Fruit fly (Drosophila melanogaster) whole organism, embryonic: ENCODE results near the gene Blm.

Experiments used
- ATbp ChIP-seq: fragments of 200-800 bp; sonication (Bioruptor generic); optimal IDR thresholded peaks from 2 replicates; lab custom pipeline; 2017; ENCODE audit warnings: missing biosample characterization, mild to moderate bottlenecking, missing genetic modification characterization, missing genetic modification reagents
- Atf6 ChIP-seq: fragments of 200-800 bp; sonication (Bioruptor generic); IDR thresholded peaks from 2 replicates; pipeline ENCODE4 v1.3.6; 2022; ENCODE audit warnings: missing biosample characterization, missing genetic modification characterization
- BEAF-32 ChIP-seq: fragments of 200-800 bp; sonication (Bioruptor generic); optimal IDR thresholded peaks from 3 replicates; lab custom pipeline; 2017; ENCODE audit warnings: missing biosample characterization, missing genetic modification characterization, mild to moderate bottlenecking, moderate library complexity, missing genetic modification reagents
- BtbVII ChIP-seq: fragments of 200-800 bp; sonication (Bioruptor generic); optimal IDR thresholded peaks from 3 replicates; lab custom pipeline; 2017; ENCODE audit warnings: missing biosample characterization, mild to moderate bottlenecking, missing genetic modification characterization
- CG10321 ChIP-seq: fragments of 200-800 bp; sonication (Bioruptor generic); IDR thresholded peaks from 2 replicates; pipeline ENCODE4 v1.3.6; 2022; ENCODE audit warnings: missing biosample characterization, missing genetic modification characterization
- CG11093 ChIP-seq: fragments of 200-800 bp; sonication (Bioruptor generic); IDR thresholded peaks from 3 replicates; pipeline ENCODE4 v1.3.6; 2022; ENCODE audit warnings: missing biosample characterization, missing genetic modification characterization
- CG11504 ChIP-seq: fragments of 200-800 bp; sonication (Bioruptor generic); optimal IDR thresholded peaks from 3 replicates; lab custom pipeline; 2019; ENCODE audit warnings: missing biosample characterization, mild to moderate bottlenecking, missing genetic modification characterization, moderate library complexity
- CG14050 ChIP-seq: fragments of 200-800 bp; sonication (Bioruptor generic); IDR thresholded peaks from 3 replicates; pipeline ENCODE4 v1.3.6; 2022; ENCODE audit warnings: missing biosample characterization, missing genetic modification characterization
- CG15011 ChIP-seq: fragments of 200-800 bp; sonication (Bioruptor generic); optimal IDR thresholded peaks from 3 replicates; lab custom pipeline; 2018; ENCODE audit warnings: missing biosample characterization, mild to moderate bottlenecking, missing genetic modification characterization
- CG16813 ChIP-seq: fragments of 200-800 bp; sonication (Bioruptor generic); IDR thresholded peaks from 3 replicates; pipeline ENCODE4 v1.3.6; 2022; ENCODE audit warnings: missing biosample characterization, missing genetic modification characterization; ENCODE audit not compliant: partially characterized antibody
- CG17829 ChIP-seq: fragments of 200-800 bp; optimal IDR thresholded peaks from 2 replicates; lab custom pipeline; 2019; ENCODE audit warnings: missing biosample characterization, mild to moderate bottlenecking, missing genetic modification characterization, moderate library complexity
- CG1832 ChIP-seq: fragments of 200-800 bp; sonication (Bioruptor generic); optimal IDR thresholded peaks from 2 replicates; lab custom pipeline; 2017; ENCODE audit warnings: missing biosample characterization, mild to moderate bottlenecking, missing genetic modification characterization, inconsistent platforms
- CG18764 ChIP-seq: fragments of 200-800 bp; sonication (Bioruptor generic); optimal IDR thresholded peaks from 3 replicates; lab custom pipeline; 2016; ENCODE audit warnings: missing biosample characterization, missing genetic modification characterization
- CG32767 ChIP-seq: fragments of 200-800 bp; sonication (Bioruptor generic); IDR thresholded peaks from 2 replicates; pipeline ENCODE4 v1.3.6; 2022; ENCODE audit warnings: missing biosample characterization, missing genetic modification characterization
- CG4854 ChIP-seq: fragments of 200-800 bp; sonication (Bioruptor generic); optimal IDR thresholded peaks from 2 replicates; lab custom pipeline; 2016; ENCODE audit warnings: missing biosample characterization, missing genetic modification characterization, inconsistent platforms
- CG6654 ChIP-seq: fragments of 200-800 bp; sonication (Bioruptor generic); optimal IDR thresholded peaks from 2 replicates; lab custom pipeline; 2017; ENCODE audit warnings: missing biosample characterization, mild to moderate bottlenecking, missing genetic modification characterization
- CG6813 ChIP-seq: fragments of 200-800 bp; sonication (Bioruptor generic); optimal IDR thresholded peaks from 2 replicates; lab custom pipeline; 2017; ENCODE audit warnings: missing biosample characterization, missing genetic modification characterization, mild to moderate bottlenecking, moderate library complexity, missing genetic modification reagents
- Dad ChIP-seq: fragments of 200-800 bp; sonication (Bioruptor generic); optimal IDR thresholded peaks from 3 replicates; lab custom pipeline; 2016; ENCODE audit warnings: missing biosample characterization, missing genetic modification characterization
- Dbx ChIP-seq: fragments of 200-800 bp; sonication (Bioruptor generic); IDR thresholded peaks from 3 replicates; pipeline ENCODE4 v1.3.6; 2022; ENCODE audit warnings: missing biosample characterization, missing genetic modification characterization
- Dip3 ChIP-seq: fragments of 200-800 bp; sonication (Bioruptor generic); optimal IDR thresholded peaks from 3 replicates; lab custom pipeline; 2016; ENCODE audit warnings: missing biosample characterization, missing genetic modification characterization
- Drgx ChIP-seq: fragments of 200-800 bp; sonication (Bioruptor generic); IDR thresholded peaks from 2 replicates; pipeline ENCODE4 v1.3.6; 2022; ENCODE audit warnings: missing biosample characterization, missing genetic modification characterization
- E2f1 ChIP-seq: fragments of 200-800 bp; sonication (Bioruptor generic); IDR thresholded peaks from 2 replicates; pipeline ENCODE4 v1.3.6; 2022; ENCODE audit warnings: missing biosample characterization, missing genetic modification characterization
- Elba2 ChIP-seq: fragments of 200-800 bp; sonication (Bioruptor generic); optimal IDR thresholded peaks from 3 replicates; lab custom pipeline; 2016; ENCODE audit warnings: missing biosample characterization, missing genetic modification characterization
- Hmx ChIP-seq: fragments of 200-800 bp; sonication (Bioruptor generic); optimal IDR thresholded peaks from 2 replicates; lab custom pipeline; 2016; ENCODE audit warnings: missing biosample characterization, missing genetic modification characterization
- Kr ChIP-seq: fragments of 200-800 bp; sonication (Bioruptor generic); optimal IDR thresholded peaks from 2 replicates; lab custom pipeline; 2017; ENCODE audit warnings: missing biosample characterization, mild to moderate bottlenecking, missing genetic modification characterization
- Lim3 ChIP-seq: fragments of 200-800 bp; sonication (Bioruptor generic); IDR thresholded peaks from 2 replicates; pipeline ENCODE4 v1.3.6; 2022; ENCODE audit warnings: missing biosample characterization, missing genetic modification characterization
- MBD-R2 ChIP-seq: fragments of 200-800 bp; sonication (Bioruptor generic); IDR thresholded peaks from 2 replicates; pipeline ENCODE4 v1.3.6; 2022; ENCODE audit warnings: missing biosample characterization, missing genetic modification characterization
- NFAT ChIP-seq: fragments of 200-800 bp; sonication (Bioruptor generic); IDR thresholded peaks from 2 replicates; pipeline ENCODE4 v1.3.6; 2022; ENCODE audit warnings: missing biosample characterization, missing genetic modification characterization
- Nf-YC ChIP-seq: fragments of 200-800 bp; optimal IDR thresholded peaks from 3 replicates; lab custom pipeline; 2019; ENCODE audit warnings: missing biosample characterization, mild to moderate bottlenecking, missing genetic modification characterization, moderate library complexity
- Opbp ChIP-seq: fragments of 200-800 bp; sonication (Bioruptor generic); IDR thresholded peaks from 3 replicates; pipeline ENCODE4 v1.3.6; 2022; ENCODE audit warnings: missing biosample characterization, missing genetic modification characterization; ENCODE audit not compliant: partially characterized antibody
- Rfx ChIP-seq: fragments of 200-800 bp; sonication (Bioruptor generic); IDR thresholded peaks from 2 replicates; pipeline ENCODE4 v1.3.6; 2022; ENCODE audit warnings: missing biosample characterization, missing genetic modification characterization
- Xrp1 ChIP-seq: fragments of 200-800 bp; sonication (Bioruptor generic); IDR thresholded peaks from 2 replicates; pipeline ENCODE4 v1.3.6; 2022; ENCODE audit warnings: missing biosample characterization, missing genetic modification characterization
- YL-1 ChIP-seq: fragments of 200-800 bp; sonication (Bioruptor generic); optimal IDR thresholded peaks from 3 replicates; lab custom pipeline; 2017; ENCODE audit warnings: missing biosample characterization, mild to moderate bottlenecking, missing genetic modification characterization
- amos ChIP-seq: fragments of 200-800 bp; sonication (Bioruptor generic); IDR thresholded peaks from 2 replicates; pipeline ENCODE4 v1.3.6; 2022; ENCODE audit warnings: missing biosample characterization, missing genetic modification characterization; ENCODE audit not compliant: partially characterized antibody
- ash1 ChIP-seq: fragments of 200-800 bp; sonication (Bioruptor generic); optimal IDR thresholded peaks from 2 replicates; lab custom pipeline; 2018; ENCODE audit warnings: missing biosample characterization, mild to moderate bottlenecking, missing genetic modification characterization
- bcd ChIP-seq: fragments of 200-800 bp; sonication (Bioruptor generic); optimal IDR thresholded peaks from 2 replicates; lab custom pipeline; 2017; ENCODE audit warnings: missing biosample characterization, mild to moderate bottlenecking, missing genetic modification characterization
- crol ChIP-seq: fragments of 200-800 bp; sonication (Bioruptor generic); IDR thresholded peaks from 2 replicates; pipeline ENCODE4 v1.3.6; 2022; ENCODE audit warnings: missing biosample characterization, missing genetic modification characterization
- kah ChIP-seq: fragments of 200-800 bp; sonication (Bioruptor generic); optimal IDR thresholded peaks from 2 replicates; lab custom pipeline; 2018; ENCODE audit warnings: missing biosample characterization, mild to moderate bottlenecking, missing genetic modification characterization
- kay ChIP-seq: fragments of 200-800 bp; sonication (Bioruptor generic); optimal IDR thresholded peaks from 2 replicates; lab custom pipeline; 2016; ENCODE audit warnings: missing biosample characterization, missing genetic modification characterization
- lilli ChIP-seq: fragments of 200-800 bp; sonication (Bioruptor generic); optimal IDR thresholded peaks from 3 replicates; lab custom pipeline; 2016; ENCODE audit warnings: missing biosample characterization, missing genetic modification characterization
- sens ChIP-seq: fragments of 200-800 bp; sonication (Bioruptor generic); peaks from one replicate; lab custom pipeline; 2016; ENCODE audit warnings: missing biosample characterization, missing genetic modification characterization
- sens-2 ChIP-seq: fragments of 200-800 bp; sonication (Bioruptor generic); IDR thresholded peaks from 2 replicates; pipeline ENCODE4 v1.3.6; 2022; ENCODE audit warnings: missing biosample characterization, missing genetic modification characterization
- sr ChIP-seq: fragments of 200-800 bp; sonication (Bioruptor generic); IDR thresholded peaks from 3 replicates; pipeline ENCODE4 v1.3.6; 2022; ENCODE audit warnings: missing biosample characterization, missing genetic modification characterization
- tgo ChIP-seq: fragments of 200-800 bp; sonication (Bioruptor generic); IDR thresholded peaks from 3 replicates; pipeline ENCODE4 v1.3.6; 2022; ENCODE audit warnings: missing biosample characterization, missing genetic modification characterization
- tio ChIP-seq: fragments of 200-800 bp; sonication (Bioruptor generic); optimal IDR thresholded peaks from 2 replicates; lab custom pipeline; 2017; ENCODE audit warnings: missing biosample characterization, missing genetic modification characterization, inconsistent platforms
- vnd ChIP-seq: fragments of 200-800 bp; sonication (Bioruptor generic); IDR thresholded peaks from 3 replicates; pipeline ENCODE4 v1.3.6; 2022; ENCODE audit warnings: missing biosample characterization, missing genetic modification characterization; ENCODE audit not compliant: partially characterized antibody
- vvl ChIP-seq: fragments of 200-800 bp; sonication (Bioruptor generic); IDR thresholded peaks from 2 replicates; pipeline ENCODE4 v1.3.6; 2022; ENCODE audit warnings: missing biosample characterization, missing genetic modification characterization
- zfh2 ChIP-seq: fragments of 200-800 bp; sonication (Bioruptor generic); optimal IDR thresholded peaks from 2 replicates; lab custom pipeline; 2016; ENCODE audit warnings: missing biosample characterization, missing genetic modification characterization

Blm gene

dm6 chr3R:11778012-11778865, 36.7 kb upstream of the Blm start (continued):
- TF ChIP-seq kah (GFP tag; lab: Kevin White, UChicago) (peak; percentile 71), kay (GFP tag; lab: Kevin White, UChicago) (peak; percentile 13), MBD-R2 (GFP tag; lab: Robert Waterston, UW) (0 out of 2 replicates have a peak, but pooled peaks have one; percentile 8), Elba2 (GFP tag; lab: Kevin White, UChicago) (no peak), Kr (GFP tag; lab: Kevin White, UChicago) (peak; percentile 99), Rfx (GFP tag; lab: Robert Waterston, UW) (peak; percentile 50; the same call in 1 of the 2 replicates), vvl (GFP tag; lab: Robert Waterston, UW) (0 out of 2 replicates have a peak, but pooled peaks have one; percentile 26), sr (GFP tag; lab: Robert Waterston, UW) (no peak), tgo (GFP tag; lab: Robert Waterston, UW) (peak; percentile 57; the same call in 2 of the 3 replicates), CG18764 (GFP tag; lab: Kevin White, UChicago) (peak; percentile 52), sens-2 (peak; percentile 49; the same call in 1 of the 2 replicates), lilli (GFP tag; lab: Kevin White, UChicago) (peak; percentile 39), NFAT (GFP tag; lab: Robert Waterston, UW) (peak; percentile 25; the same call in 1 of the 2 replicates), Xrp1 (GFP tag; lab: Robert Waterston, UW) (peak; percentile 36; the same call in 1 of the 2 replicates), Lim3 (GFP tag; lab: Robert Waterston, UW) (no peak), vnd (GFP tag; lab: Robert Waterston, UW) (0 out of 3 replicates have a peak, but pooled peaks have one; percentile 25), CG10321 (GFP tag; lab: Robert Waterston, UW) (no peak; the same call in 1 of the 2 replicates), sens (GFP tag; lab: Kevin White, UChicago) (peak; percentile 94), ash1 (no peak), YL-1 (GFP tag; lab: Kevin White, UChicago) (peak; percentile 54), ATbp (GFP tag; lab: Kevin White, UChicago) (peak; percentile 21), CG6813 (GFP tag; lab: Kevin White, UChicago) (peak; percentile 74), Dip3 (GFP tag; lab: Kevin White, UChicago) (no peak), BEAF-32 (no peak), CG14050 (GFP tag; lab: Robert Waterston, UW) (0 out of 3 replicates have a peak, but pooled peaks have one; percentile 8), crol (GFP tag; lab: Robert Waterston, UW) (peak; percentile 78; the same call in 1 of the 2 replicates), Dbx (GFP tag; lab: Robert Waterston, UW) (peak; percentile 59; the same call in 2 of the 3 replicates), CG15011 (peak; percentile 44), CG32767 (GFP tag; lab: Robert Waterston, UW) (peak; percentile 40), CG16813 (GFP tag; lab: Robert Waterston, UW) (0 out of 3 replicates have a peak, but pooled peaks have one; percentile 41), Dad (peak; percentile 30), Nf-YC (peak; percentile 62), Hmx (no peak), CG17829 (peak; percentile 50), E2f1 (GFP tag; lab: Robert Waterston, UW) (0 out of 2 replicates have a peak, but pooled peaks have one; percentile 27), amos (GFP tag; lab: Robert Waterston, UW) (peak; percentile 53), Opbp (peak; percentile 75), BtbVII (peak; percentile 61), CG1832 (no peak), tio (GFP tag; lab: Kevin White, UChicago) (peak; percentile 79), Drgx (GFP tag; lab: Robert Waterston, UW) (peak; percentile 6; the same call in 1 of the 2 replicates), zfh2 (GFP tag; lab: Kevin White, UChicago) (peak; percentile 48), Atf6 (GFP tag; lab: Robert Waterston, UW) (no peak; the same call in 1 of the 2 replicates), bcd (GFP tag; lab: Kevin White, UChicago) (peak; percentile 73), CG11093 (GFP tag; lab: Robert Waterston, UW) (peak; percentile 45; the same call in 1 of the 3 replicates), CG11504 (peak; percentile 76), CG4854 (peak; percentile 8), CG6654 (peak; percentile 37)
